Fruit fly (Drosophila melanogaster): ENCODE measurements around the gene CG12560.
"Not testable (repeated sequence)": the region's sequence is repeated elsewhere in the genome, so short reads cannot be mapped to it uniquely, and the experiment has no call there.

The CG12560 gene

dm6 chr2L:7990720-7991119, 18.6 kb downstream of the CG12560 start:
- TF ChIP-seq CTCF (optimal IDR thresholded peaks at IDR 0.05) (no peak), CG8478 (optimal IDR thresholded peaks at IDR 0.05) (no peak)

DNA sequence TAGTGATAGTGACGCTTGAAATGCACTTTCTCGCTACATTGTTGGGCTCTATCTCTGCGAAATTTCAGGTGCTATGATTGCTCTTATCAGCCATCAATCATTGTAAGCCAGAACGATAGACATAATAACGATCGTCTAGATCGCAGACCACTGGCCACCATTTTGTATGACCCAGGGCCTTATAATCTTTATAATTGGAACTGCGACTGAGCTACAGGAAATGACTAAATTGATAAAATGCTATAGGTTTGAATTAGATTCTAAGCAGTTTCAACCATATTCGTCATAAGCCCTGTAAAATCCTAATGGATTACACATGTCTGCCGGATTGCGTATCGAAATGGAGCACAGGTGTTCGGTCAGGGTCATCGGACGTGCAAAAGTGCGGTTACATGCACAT, 19.4 kb downstream of the CG12560 start:
- TF ChIP-seq CTCF (optimal IDR thresholded peaks at IDR 0.05) = no peak
- no peak for TF ChIP-seq CG8478 (optimal IDR thresholded peaks at IDR 0.05)

dm6 chr2L:7986210-7986609, 23.1 kb downstream of the CG12560 start:
- no peak for TF ChIP-seq CG8478 (optimal IDR thresholded peaks at IDR 0.05)
- no peak for TF ChIP-seq CTCF (optimal IDR thresholded peaks at IDR 0.05)

DNA sequence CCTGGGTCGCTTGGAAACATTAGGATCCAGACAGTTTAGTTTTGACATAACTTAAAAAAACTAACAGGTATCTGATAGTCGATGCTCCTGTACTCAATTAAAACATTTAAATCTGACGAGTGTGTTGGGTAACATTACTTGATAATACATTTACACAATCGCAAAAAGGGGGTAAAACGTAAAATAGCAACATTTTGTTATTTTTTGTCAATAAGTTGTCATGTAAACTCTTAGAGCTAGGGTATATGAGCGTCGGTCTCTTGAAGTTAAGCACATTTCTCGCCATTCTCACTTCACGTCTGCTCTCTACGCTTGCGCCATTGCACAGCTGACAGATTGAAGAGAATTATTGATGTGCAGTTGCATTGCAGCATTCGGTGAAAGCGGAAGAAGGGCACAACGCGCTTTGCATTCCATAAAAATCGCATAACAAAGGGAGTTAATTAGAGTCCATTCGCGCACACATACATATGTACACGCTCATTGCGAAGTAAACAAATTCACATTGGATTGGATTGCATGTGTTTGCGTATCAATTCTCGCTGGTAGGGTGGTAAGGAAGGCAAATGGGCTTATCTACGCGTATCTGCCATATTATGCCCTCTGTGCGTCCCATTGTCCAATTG, 24.3 kb downstream of the CG12560 start:
- TF ChIP-seq CG8478 (optimal IDR thresholded peaks at IDR 0.05) = no peak

DNA sequence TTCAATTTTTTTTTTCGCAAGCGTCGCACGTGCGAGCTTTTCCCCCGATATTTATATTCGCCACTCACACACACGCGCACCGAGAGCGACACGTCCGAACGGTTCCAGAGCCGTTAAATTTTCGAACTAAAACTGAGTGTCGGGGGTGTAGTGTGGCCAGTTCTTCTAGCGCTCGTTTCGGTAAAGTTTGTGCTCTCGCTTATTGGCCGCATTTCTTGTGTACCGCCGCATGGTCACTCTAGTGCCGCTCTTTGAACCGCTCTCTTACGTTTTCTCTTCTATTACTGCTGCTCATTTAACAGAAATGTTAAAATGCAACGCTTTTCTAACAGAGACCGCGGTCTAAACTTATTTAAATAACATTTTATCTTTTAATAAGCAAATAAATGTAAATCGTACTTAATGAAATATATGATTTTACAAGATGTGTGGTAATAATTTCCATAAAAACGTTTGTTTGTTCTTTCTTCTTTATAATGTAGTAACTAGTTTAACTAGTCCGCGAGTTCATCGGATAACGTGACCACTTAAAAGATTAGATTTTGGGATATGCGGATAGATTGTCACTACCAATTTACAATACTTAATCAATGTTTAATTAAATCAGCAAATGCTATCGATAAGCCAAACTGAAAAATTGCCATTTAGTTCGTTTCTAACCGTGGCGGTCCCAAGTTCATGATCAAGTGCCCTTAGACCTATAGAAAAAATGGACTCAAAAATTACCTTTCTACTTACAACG, 25.0 kb downstream of the CG12560 start, which contains the start of gene Snoo:
Gene Snoo, minus strand, starts transcription at position 138 of the 742 bp plus-strand sequence.
- TF ChIP-seq CTCF (optimal IDR thresholded peaks at IDR 0.05) (peak; percentile 43 to 52), CG8478 (optimal IDR thresholded peaks at IDR 0.05) (no peak)

- TF ChIP-seq CTCF, CG8478 (optimal IDR thresholded peaks at IDR 0.05): not testable (repeated sequence)
Observed at dm6 chr2L:7983646-7984045, 25.6 kb downstream of the CG12560 start, which contains the start of gene CG7231. Gene CG7231, plus strand, starts transcription at chr2L:7983946.

DNA sequence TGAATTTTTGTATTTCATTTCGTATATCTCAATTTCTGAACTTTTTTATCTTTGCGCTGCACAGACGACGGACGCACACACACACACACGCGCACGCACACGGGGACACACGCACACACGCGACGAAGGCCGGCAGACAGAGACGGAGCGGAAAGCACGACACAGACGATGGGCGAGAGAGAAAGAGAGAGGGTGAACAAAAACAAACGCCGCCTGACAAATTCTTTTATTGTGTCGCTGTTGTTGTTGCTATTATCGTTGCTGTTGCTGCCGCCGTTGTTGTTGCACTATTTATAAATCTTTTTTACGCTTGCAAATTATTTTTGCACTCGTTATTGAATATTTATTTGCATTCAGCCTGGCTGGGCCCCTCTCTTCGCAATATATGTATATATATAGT, 32.5 kb downstream of the CG12560 start:
- no peak for TF ChIP-seq CTCF (optimal IDR thresholded peaks at IDR 0.05)
- no peak for TF ChIP-seq CG8478 (optimal IDR thresholded peaks at IDR 0.05)

- TF ChIP-seq CTCF (optimal IDR thresholded peaks at IDR 0.05) = no peak
- no peak for TF ChIP-seq CG8478 (optimal IDR thresholded peaks at IDR 0.05)
Observed at dm6 chr2L:7973470-7974207, 35.6 kb downstream of the CG12560 start.

- TF ChIP-seq CG8478 (optimal IDR thresholded peaks at IDR 0.05) (no peak), CTCF (optimal IDR thresholded peaks at IDR 0.05) (no peak)
Observed at dm6 chr2L:7971423-7971822, 37.9 kb downstream of the CG12560 start.

DNA sequence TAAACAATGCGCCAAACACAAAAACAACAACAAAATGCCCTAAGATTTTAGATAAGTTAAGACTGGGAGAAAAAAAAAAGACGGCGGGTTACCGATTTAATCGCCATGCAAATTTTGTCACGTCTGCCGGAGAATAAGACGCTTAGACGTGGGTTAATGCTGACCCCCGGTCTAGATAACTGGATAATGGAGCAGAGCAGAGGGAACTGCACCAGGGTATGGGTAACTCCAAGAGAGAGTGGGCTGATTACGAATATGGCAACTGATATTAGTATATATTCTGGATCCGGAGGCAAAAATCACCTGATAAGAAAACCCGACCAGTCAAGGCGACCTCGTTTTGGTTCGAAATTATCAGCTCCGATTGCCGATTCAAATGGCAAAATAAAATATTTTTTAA, 39.3 kb downstream of the CG12560 start:
- no peak for TF ChIP-seq CG8478 (optimal IDR thresholded peaks at IDR 0.05)
- TF ChIP-seq CTCF (optimal IDR thresholded peaks at IDR 0.05) = no peak

- TF ChIP-seq CTCF (optimal IDR thresholded peaks at IDR 0.05) (no peak), CG8478 (optimal IDR thresholded peaks at IDR 0.05) (no peak)
Observed at dm6 chr2L:7969329-7969728, 39.9 kb downstream of the CG12560 start.

DNA sequence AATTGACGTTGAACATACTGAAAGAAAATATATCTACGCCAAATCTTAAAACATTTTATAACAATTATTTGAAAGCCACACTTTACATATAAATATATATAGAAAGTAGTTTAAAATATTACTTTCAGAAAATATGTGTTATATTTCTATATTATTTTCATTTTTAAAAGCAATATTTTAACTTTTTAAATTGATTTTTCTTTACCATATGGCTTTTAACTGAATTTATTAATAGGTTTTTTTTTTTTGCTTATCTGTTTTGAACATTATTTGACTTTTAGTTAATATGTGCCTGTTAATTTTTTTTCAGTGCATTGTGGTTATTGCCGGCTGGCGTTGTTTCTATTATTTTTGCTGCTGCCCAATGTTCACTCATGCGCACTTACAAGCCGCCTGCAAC, 41.2 kb downstream of the CG12560 start:
- TF ChIP-seq CG8478 (optimal IDR thresholded peaks at IDR 0.05) (no peak), CTCF (optimal IDR thresholded peaks at IDR 0.05) (no peak)

- TF ChIP-seq CG8478 (optimal IDR thresholded peaks at IDR 0.05) (no peak), CTCF (optimal IDR thresholded peaks at IDR 0.05) (no peak)
Observed at dm6 chr2L:7967645-7968044, 41.6 kb downstream of the CG12560 start.

- TF ChIP-seq CTCF (optimal IDR thresholded peaks at IDR 0.05) = no peak
- TF ChIP-seq CG8478 (optimal IDR thresholded peaks at IDR 0.05) = no peak
Observed at dm6 chr2L:7966866-7967549, 42.3 kb downstream of the CG12560 start.

DNA sequence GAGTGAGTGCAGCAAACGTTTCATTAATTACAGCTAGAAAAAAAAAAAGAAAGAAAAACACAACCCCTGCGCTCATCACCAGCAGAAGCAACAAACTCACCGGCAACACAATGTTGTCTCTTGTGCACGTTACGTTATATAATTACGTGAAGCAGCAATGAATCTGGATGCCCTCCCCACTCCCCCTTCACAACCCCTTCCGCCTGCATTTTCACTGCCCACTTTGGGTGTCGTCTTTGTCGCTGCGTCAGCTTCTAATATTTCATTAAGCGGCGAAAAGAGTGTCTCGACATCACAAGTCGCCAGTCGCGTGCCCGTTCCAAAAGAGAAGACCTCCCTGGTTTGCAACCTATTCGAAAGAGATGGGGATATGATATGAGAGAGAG, 42.8 kb downstream of the CG12560 start:
- no peak for TF ChIP-seq CG8478 (optimal IDR thresholded peaks at IDR 0.05)
- no peak for TF ChIP-seq CTCF (optimal IDR thresholded peaks at IDR 0.05)

Data from S2 (cell line).